Worm (Caenorhabditis elegans): ENCODE data around the gene Y61B8A.6.
"Not testable (repeated sequence)": the region's sequence is repeated elsewhere in the genome, so short reads cannot be mapped to it uniquely, and the experiment has no call there.

Gene Y61B8A.6

ce11 chrV:17242552-17242951 is 9.2 kb upstream of the Y61B8A.6 start, which contains the start of gene Y68A4B.3:
TSS of gene Y68A4B.3 (minus strand) at chrV:17242652.
- TF ChIP-seq unc-62 (GFP tag; optimal IDR thresholded peaks at IDR 0.05): no peak

- TF ChIP-seq unc-62 (GFP tag; optimal IDR thresholded peaks at IDR 0.05): no peak
Observed at ce11 chrV:17243016-17243415, 8.7 kb upstream of the Y61B8A.6 start.

ce11 chrV:17245406-17245805 is 6.3 kb upstream of the Y61B8A.6 start, which contains the start of gene clec-242:
TSS of gene clec-242 (minus strand) at chrV:17245506.
- no peak for TF ChIP-seq unc-62 (GFP tag; optimal IDR thresholded peaks at IDR 0.05)

DNA sequence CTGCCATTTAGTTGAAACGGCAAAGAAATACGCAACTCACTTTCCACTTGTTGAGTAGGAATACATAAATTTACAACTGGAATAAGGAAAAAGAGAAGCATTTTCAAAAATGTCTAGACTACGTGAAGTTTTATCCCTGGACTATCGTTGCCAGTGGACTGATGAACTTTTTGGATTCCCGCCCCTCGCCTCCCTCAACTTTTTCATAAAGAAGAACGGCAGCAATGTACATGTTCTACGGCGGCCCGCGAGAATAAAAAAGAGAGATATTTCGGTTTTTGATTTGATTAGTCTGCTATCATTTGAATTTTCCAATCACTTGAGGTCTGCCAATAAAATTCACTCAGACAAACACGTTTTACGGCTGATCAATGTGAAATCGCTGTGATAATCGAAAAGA is 2.8 kb upstream of the Y61B8A.6 start, which contains the start of gene clec-243:
TSS of gene clec-243 (minus strand) at position 101 of the 400 bp plus-strand sequence.
- no peak for TF ChIP-seq unc-62 (GFP tag; optimal IDR thresholded peaks at IDR 0.05)

- not testable (repeated sequence) for TF ChIP-seq unc-62 (GFP tag; optimal IDR thresholded peaks at IDR 0.05)
Observed at ce11 chrV:17255028-17255427, 3.3 kb downstream of the Y61B8A.6 start, which contains the start of gene srh-116. TSS of gene srh-116 (minus strand) at chrV:17255128.

DNA sequence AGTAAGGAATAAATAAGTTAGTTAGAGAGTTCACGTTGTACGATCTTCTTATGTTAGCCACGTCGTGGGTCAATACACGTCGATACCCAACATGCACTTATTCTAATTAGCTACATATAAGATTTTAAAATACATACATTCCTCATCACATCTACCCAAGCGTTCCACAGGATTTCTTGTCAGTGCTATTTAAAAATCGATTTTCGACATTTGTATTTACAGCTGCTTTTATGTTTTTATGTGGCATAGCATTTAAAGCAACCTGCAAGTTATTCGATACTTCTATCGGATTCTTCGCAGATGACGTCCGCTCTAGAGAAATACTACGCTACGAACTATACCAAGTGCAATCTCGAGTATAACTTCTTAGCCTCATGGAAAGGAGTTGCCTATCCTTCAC is 3.7 kb downstream of the Y61B8A.6 start, which contains the start of gene srh-115:
TSS of gene srh-115 (plus strand) at position 301 of the 400 bp plus-strand sequence.
- no peak for TF ChIP-seq unc-62 (GFP tag; optimal IDR thresholded peaks at IDR 0.05)

- no peak for TF ChIP-seq unc-62 (GFP tag; optimal IDR thresholded peaks at IDR 0.05)
Observed at ce11 chrV:17257637-17258036, 5.9 kb downstream of the Y61B8A.6 start.

DNA sequence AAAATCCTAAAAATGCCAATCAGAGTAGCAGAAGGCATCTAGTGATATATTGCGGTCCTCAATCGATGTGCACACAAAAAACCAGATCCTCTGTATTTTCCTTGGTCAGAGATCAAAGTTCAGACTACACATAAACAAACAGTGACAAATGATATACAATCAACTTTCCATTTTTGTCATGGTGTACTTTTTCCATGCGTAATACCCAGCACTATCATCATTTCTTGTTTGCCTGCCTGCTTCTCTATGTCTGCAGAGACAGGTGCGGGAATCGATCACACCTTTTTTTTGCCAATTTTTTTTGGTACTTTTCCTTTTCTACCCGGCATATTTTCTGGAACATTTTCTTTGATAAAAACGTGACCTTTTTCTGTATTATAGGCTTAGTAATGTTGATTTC is 6.5 kb downstream of the Y61B8A.6 start:
- no peak for TF ChIP-seq unc-62 (GFP tag; optimal IDR thresholded peaks at IDR 0.05)

- TF ChIP-seq unc-62 (GFP tag; optimal IDR thresholded peaks at IDR 0.05): no peak
Observed at ce11 chrV:17258868-17259267, 7.2 kb downstream of the Y61B8A.6 start, which contains the start of gene fbxa-85. TSS of gene fbxa-85 (plus strand) at chrV:17259168.

- TF ChIP-seq unc-62 (GFP tag; optimal IDR thresholded peaks at IDR 0.05): no peak
Observed at ce11 chrV:17261385-17261784, 9.7 kb downstream of the Y61B8A.6 start.

- TF ChIP-seq unc-62 (GFP tag; optimal IDR thresholded peaks at IDR 0.05): not testable (repeated sequence)
Observed at ce11 chrV:17264855-17265254, 13.1 kb downstream of the Y61B8A.6 start, which contains the start of gene K10G4.3. TSS of gene K10G4.3 (minus strand) at chrV:17264955.

DNA sequence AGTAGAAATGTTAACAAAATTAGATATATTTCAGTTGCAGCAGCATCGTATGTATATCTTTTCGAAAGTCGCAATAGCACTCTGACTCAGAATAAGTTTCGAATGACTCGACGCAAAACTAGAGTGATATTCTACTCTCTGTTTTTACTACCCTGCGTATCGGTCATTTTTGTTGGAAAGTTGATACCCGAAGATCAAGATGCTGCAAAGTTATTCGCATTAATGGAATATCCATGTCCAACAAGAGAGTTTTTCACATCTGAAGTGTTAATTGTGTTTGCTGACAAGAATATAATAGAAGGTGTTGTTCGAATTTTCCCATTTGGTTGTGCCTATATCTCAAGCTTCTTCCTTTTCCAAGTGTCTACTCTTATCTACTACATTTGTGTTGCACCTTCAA is 20.4 kb downstream of the Y61B8A.6 start:
- no peak for TF ChIP-seq unc-62 (GFP tag; optimal IDR thresholded peaks at IDR 0.05)

DNA sequence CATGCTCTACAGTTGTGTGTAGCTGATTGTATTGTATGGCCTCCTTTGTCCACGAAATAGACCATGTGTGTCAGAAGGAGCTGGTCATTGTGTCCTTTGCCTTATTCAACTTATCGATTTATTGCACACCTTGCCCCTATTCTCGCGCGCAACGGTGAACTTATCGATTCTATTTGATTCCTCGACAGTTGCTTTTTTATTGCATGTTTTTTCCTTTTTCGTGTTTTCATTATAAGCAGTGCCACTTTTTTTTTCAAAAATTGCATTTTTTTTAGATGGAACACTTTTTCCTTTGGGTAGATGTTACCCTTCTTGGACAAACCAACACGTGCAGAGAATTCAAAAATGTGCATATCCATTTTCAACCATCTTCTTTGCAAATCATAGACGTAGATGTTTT is 21.5 kb downstream of the Y61B8A.6 start, which contains the start of gene K10G4.10:
TSS of gene K10G4.10 (plus strand) at position 301 of the 400 bp plus-strand sequence.
- no peak for TF ChIP-seq unc-62 (GFP tag; optimal IDR thresholded peaks at IDR 0.05)

ce11 chrV:17284159-17284558 is 32.4 kb downstream of the Y61B8A.6 start:
- no peak for TF ChIP-seq unc-62 (GFP tag; optimal IDR thresholded peaks at IDR 0.05)

DNA sequence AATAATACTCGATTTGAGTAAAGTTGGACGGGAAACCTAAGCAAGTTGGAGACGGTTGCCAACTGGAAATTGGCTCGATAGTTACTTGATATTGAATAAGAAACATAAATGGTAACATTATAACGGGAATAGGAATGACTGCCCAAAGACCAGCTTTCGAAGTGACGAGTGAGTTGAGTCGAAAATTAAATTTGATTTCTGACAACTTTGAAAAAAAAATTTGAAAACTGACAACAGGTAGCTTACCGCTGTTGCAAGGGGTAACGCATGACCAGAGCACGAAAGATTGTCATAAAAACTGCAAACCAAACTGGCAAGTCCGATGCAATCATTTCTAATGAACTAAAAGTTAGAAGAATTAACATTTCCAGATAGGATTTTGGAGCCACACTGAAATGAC is 41.0 kb downstream of the Y61B8A.6 start:
- no peak for TF ChIP-seq unc-62 (GFP tag; optimal IDR thresholded peaks at IDR 0.05)

DNA sequence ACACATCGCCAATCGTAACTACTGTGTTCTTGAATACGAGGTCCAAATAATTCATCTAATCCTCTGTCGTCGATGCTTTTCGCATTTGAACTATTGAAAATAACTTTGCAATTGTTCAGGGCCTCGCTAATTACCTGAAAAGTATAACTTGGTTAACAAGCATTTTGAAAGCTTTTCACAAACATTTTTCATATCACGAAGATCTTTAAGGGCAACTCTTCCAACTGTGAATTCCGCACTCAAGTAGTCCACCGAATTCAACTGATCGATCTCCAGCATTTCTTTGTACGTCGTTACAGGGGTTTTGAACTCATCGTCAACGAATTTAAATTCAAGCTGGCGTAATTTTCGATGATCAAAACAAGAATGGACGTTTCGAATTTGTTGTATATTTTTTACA is 44.7 kb downstream of the Y61B8A.6 start:
- no peak for TF ChIP-seq unc-62 (GFP tag; optimal IDR thresholded peaks at IDR 0.05)

DNA sequence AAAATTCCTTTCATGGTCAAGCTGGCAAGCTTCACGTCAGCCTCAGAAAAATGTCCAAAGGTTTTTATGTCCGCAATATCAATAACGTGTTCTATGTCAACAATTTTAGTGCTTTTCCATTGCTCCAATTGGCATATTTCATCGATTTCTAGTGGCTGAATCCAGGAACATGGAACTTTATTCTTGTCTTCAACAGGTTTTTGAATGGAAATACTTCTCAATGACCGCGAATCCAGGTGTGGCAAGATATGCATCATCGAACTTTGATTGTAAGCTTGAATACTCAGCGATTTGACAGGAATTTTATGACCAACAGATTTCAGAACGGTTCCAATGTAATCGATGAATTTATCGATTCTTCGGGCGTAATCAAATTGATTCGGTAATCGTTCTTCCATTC is 46.9 kb downstream of the Y61B8A.6 start:
- TF ChIP-seq unc-62 (GFP tag; optimal IDR thresholded peaks at IDR 0.05): no peak

DNA sequence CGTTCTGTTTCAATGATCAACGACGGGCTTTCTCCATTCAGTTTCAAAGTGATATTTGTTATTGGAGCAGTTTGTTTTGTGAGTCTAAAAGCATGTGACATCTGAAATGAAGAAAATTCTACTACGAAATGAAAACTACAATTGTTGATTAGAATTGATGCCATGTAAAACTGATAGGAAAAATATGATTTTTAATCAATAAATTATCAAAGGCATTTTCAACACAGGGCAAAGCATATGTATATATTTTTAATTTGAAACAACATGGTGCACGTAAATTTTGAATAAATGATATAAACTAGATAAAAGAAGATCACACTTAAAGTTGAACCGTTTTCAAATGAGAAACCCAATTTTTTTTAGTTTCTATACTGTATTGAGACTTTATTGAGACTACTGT is 49.7 kb downstream of the Y61B8A.6 start, which contains the start of gene K10G4.5:
TSS of gene K10G4.5 (minus strand) at position 101 of the 400 bp plus-strand sequence.
- no peak for TF ChIP-seq unc-62 (GFP tag; optimal IDR thresholded peaks at IDR 0.05)

Measured in whole organism, dauer.